Worm (Caenorhabditis elegans): ENCODE results near the gene R07B1.7.

DNA sequence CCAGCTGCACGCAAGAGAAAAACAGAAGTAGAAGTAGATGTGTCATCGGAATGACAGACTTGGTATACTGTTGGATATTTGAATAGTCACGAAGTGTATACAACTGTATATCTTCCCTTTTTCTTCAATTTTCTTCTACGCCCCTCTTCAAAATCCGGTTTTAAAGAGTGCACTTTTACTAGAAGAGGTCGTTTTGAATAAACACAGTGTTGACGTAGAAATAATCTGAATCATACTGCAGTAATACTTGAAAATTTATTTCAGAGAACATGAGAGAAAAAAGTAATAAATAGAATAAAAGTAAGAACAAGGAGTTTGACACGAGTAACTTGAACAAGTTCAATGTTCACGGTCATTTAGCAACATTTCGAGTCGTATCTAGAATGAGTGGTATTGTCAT is 3.6 kb downstream of the R07B1.7 start, which contains the start of gene R07B1.8:
- TF ChIP-seq nhr-43 (tag; optimal IDR thresholded peaks at IDR 0.05; ENCODE audit: poor library complexity, severe bottlenecking) (no peak), nhr-77 (tag; optimal IDR thresholded peaks at IDR 0.05) (no peak), snpc-4 (tag; optimal IDR thresholded peaks at IDR 0.05) (no peak), elt-3 (tag; optimal IDR thresholded peaks at IDR 0.05) (no peak), fkh-10 (GFP tag; optimal IDR thresholded peaks at IDR 0.05) (no peak)
